Worm (Caenorhabditis elegans): ENCODE measurements around the gene K03B4.2.

K03B4.2 gene

DNA sequence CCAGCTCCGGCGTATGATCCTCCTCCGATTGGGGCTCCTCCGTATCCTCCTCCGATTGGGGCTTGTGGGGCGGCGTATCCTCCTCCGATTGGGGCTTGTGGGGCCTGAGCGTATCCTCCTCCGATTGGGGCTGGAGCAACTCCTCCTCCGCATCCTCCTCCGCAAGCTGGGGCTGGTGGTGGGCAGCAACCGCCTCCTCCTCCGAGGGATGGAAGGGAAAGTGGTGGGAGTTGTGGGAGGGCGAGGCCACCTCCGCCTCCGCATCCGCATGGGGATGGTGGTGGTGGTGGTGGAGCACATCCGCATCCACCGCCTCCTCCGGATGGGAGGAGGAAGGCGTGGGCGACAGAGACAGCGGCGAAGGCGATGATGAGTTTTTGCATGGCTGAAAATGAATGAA is 39.9 kb upstream of the K03B4.2 start, which contains the start of gene F41F3.3 (continued):
- TF ChIP-seq tbx-2 (tag; optimal IDR thresholded peaks at IDR 0.05) (no peak), ceh-28 (tag; optimal IDR thresholded peaks at IDR 0.05) (no peak), fos-1 (tag; optimal IDR thresholded peaks at IDR 0.05) (no peak), elt-3 (tag; optimal IDR thresholded peaks at IDR 0.05) (no peak), pqm-1 (tag; optimal IDR thresholded peaks at IDR 0.05) (no peak)

- TF ChIP-seq elt-3 (tag; optimal IDR thresholded peaks at IDR 0.05) (peak in 1 of 3 experiments; percentile 20), ZK546.5 (tag; optimal IDR thresholded peaks at IDR 0.05) (no peak)
These were observed 39.3 kb upstream of the K03B4.2 start, which contains the start of gene F41F3.8 for ce11 chrV:4648527-4648926. Gene F41F3.8 (plus strand): TSS chrV:4648827.

ce11 chrV:4649649-4650384 is 38.0 kb upstream of the K03B4.2 start:
- peak; percentile 80 for TF ChIP-seq nhr-25 (tag; optimal IDR thresholded peaks at IDR 0.05)
- no peak for TF ChIP-seq nhr-237 (tag; optimal IDR thresholded peaks at IDR 0.05)

DNA sequence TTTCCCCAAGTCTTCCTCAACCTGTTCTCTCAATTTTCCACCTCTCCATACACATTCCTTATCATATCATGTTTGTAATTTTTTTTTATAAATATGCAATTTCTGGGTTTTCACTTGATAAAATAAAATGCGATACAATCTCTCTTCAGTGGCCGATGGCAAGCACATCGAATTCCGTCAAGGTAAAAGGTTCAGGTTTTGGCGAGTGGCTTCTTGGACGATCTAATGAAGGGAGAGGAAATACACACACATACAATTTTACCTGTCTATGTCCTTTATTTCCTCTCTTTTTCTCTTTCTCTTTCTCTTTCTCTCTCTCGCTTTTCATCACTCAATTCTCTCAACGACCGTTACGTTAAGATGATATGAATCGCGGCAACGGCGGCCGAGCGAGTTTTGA is 36.3 kb upstream of the K03B4.2 start:
- TF ChIP-seq nhr-25 (tag; optimal IDR thresholded peaks at IDR 0.05), result peak; percentile 89
- TF ChIP-seq fkh-10 (GFP tag; optimal IDR thresholded peaks at IDR 0.05), result no peak
- TF ChIP-seq nhr-67 (tag; optimal IDR thresholded peaks at IDR 0.05), result no peak
- no peak for TF ChIP-seq nhr-11 (tag; optimal IDR thresholded peaks at IDR 0.05)
- peak; percentile 40 for TF ChIP-seq elt-2 (tag; optimal IDR thresholded peaks at IDR 0.05)
- TF ChIP-seq nhr-28 (tag; optimal IDR thresholded peaks at IDR 0.05), result no peak
- TF ChIP-seq pqm-1 (tag; optimal IDR thresholded peaks at IDR 0.05), result no peak
- TF ChIP-seq eor-1 (tag; optimal IDR thresholded peaks at IDR 0.05), result no peak
- no peak for TF ChIP-seq ceh-9 (tag; optimal IDR thresholded peaks at IDR 0.05)
- peak in 1 of 3 experiments; percentile 74 for TF ChIP-seq elt-3 (tag; optimal IDR thresholded peaks at IDR 0.05)
- no peak for TF ChIP-seq nhr-237 (tag; optimal IDR thresholded peaks at IDR 0.05)
- no peak for TF ChIP-seq lin-15B (tag; optimal IDR thresholded peaks at IDR 0.05)
- no peak for TF ChIP-seq fos-1 (tag; optimal IDR thresholded peaks at IDR 0.05)
- no peak for TF ChIP-seq ZK546.5 (tag; optimal IDR thresholded peaks at IDR 0.05)
- no peak for TF ChIP-seq jun-1 (tag; optimal IDR thresholded peaks at IDR 0.05)
- TF ChIP-seq elt-1 (tag; optimal IDR thresholded peaks at IDR 0.05), result peak; percentile 33
- TF ChIP-seq ceh-28 (tag; optimal IDR thresholded peaks at IDR 0.05), result no peak
- no peak for TF ChIP-seq daf-12 (tag; optimal IDR thresholded peaks at IDR 0.05)
- TF ChIP-seq lsy-12 (tag; optimal IDR thresholded peaks at IDR 0.05), result no peak
- no peak for TF ChIP-seq nhr-43 (tag; optimal IDR thresholded peaks at IDR 0.05; ENCODE audit: poor library complexity, severe bottlenecking)
- no peak for TF ChIP-seq unc-62 (GFP tag; optimal IDR thresholded peaks at IDR 0.05)
- no peak for TF ChIP-seq ceh-16 (tag; optimal IDR thresholded peaks at IDR 0.05)
- no peak for TF ChIP-seq snpc-4 (tag; optimal IDR thresholded peaks at IDR 0.05)
- TF ChIP-seq ama-1 (optimal IDR thresholded peaks at IDR 0.05), result no peak
- no peak for TF ChIP-seq lin-39 (tag; optimal IDR thresholded peaks at IDR 0.05)
- TF ChIP-seq skn-1 (tag; optimal IDR thresholded peaks at IDR 0.05), result no peak
- no peak for TF ChIP-seq hmg-11 (tag; optimal IDR thresholded peaks at IDR 0.05)
- no peak for TF ChIP-seq aly-2 (tag; optimal IDR thresholded peaks at IDR 0.05)
- no peak for TF ChIP-seq nhr-77 (tag; optimal IDR thresholded peaks at IDR 0.05)
- peak; percentile 2 for TF ChIP-seq nfya-1 (tag; optimal IDR thresholded peaks at IDR 0.05; ENCODE audit: insufficient read depth)
- no peak for TF ChIP-seq mml-1 (tag; optimal IDR thresholded peaks at IDR 0.05)
- no peak for TF ChIP-seq nhr-23 (tag; optimal IDR thresholded peaks at IDR 0.05)
- TF ChIP-seq nhr-12 (tag; optimal IDR thresholded peaks at IDR 0.05), result no peak
- no peak for TF ChIP-seq R02D3.7 (tag; optimal IDR thresholded peaks at IDR 0.05)
- no peak for TF ChIP-seq pha-4 (tag; optimal IDR thresholded peaks at IDR 0.05)
- no peak for TF ChIP-seq egl-27 (tag; optimal IDR thresholded peaks at IDR 0.05)
- no peak for TF ChIP-seq nhr-76 (tag; optimal IDR thresholded peaks at IDR 0.05)
- TF ChIP-seq fkh-2 (tag; optimal IDR thresholded peaks at IDR 0.05), result no peak
- TF ChIP-seq tbx-2 (tag; optimal IDR thresholded peaks at IDR 0.05), result no peak
- TF ChIP-seq egl-5 (tag; optimal IDR thresholded peaks at IDR 0.05), result no peak

All from whole organism, L3 larva.